Fruit fly (Drosophila melanogaster) whole organism, embryonic: ENCODE measurements around the gene CG32428.

Source experiments
- Atf6 ChIP-seq: fragments of 200-800 bp; sonication (Bioruptor generic); IDR thresholded peaks from 2 replicates; pipeline ENCODE4 v1.3.6; 2022; ENCODE audit warnings: missing biosample characterization, missing genetic modification characterization
- CG11456 ChIP-seq: fragments of 200-800 bp; sonication (Bioruptor generic); IDR thresholded peaks from 3 replicates; pipeline ENCODE4 v1.3.6; 2022; ENCODE audit warnings: missing biosample characterization, missing genetic modification characterization
- CG11723 ChIP-seq: fragments of 200-800 bp; sonication (Bioruptor generic); optimal IDR thresholded peaks from 2 replicates; lab custom pipeline; 2017; ENCODE audit warnings: missing biosample characterization, mild to moderate bottlenecking, missing genetic modification characterization
- CG1603 ChIP-seq: fragments of 200-800 bp; sonication (Bioruptor generic); optimal IDR thresholded peaks from 2 replicates; lab custom pipeline; 2019; ENCODE audit warnings: missing biosample characterization, mild to moderate bottlenecking, missing genetic modification characterization, moderate library complexity
- CG18262 ChIP-seq: fragments of 200-800 bp; optimal IDR thresholded peaks from 3 replicates; lab custom pipeline; 2019; ENCODE audit warnings: missing biosample characterization, mild to moderate bottlenecking, missing genetic modification characterization, moderate library complexity
- CG2712 ChIP-seq: fragments of 200-800 bp; optimal IDR thresholded peaks from 3 replicates; lab custom pipeline; 2019; ENCODE audit warnings: missing biosample characterization, mild to moderate bottlenecking, missing genetic modification characterization, moderate library complexity
- CG31365 ChIP-seq: fragments of 200-800 bp; sonication (Bioruptor generic); optimal IDR thresholded peaks from 2 replicates; lab custom pipeline; 2018; ENCODE audit warnings: missing biosample characterization, mild to moderate bottlenecking, missing genetic modification characterization
- CG3838 ChIP-seq: fragments of 200-800 bp; sonication (Bioruptor generic); optimal IDR thresholded peaks from 3 replicates; lab custom pipeline; 2016; ENCODE audit warnings: missing biosample characterization, missing genetic modification characterization
- CG4820 ChIP-seq: fragments of 200-800 bp; sonication (Bioruptor generic); optimal IDR thresholded peaks from 3 replicates; lab custom pipeline; 2016; ENCODE audit warnings: missing biosample characterization, missing genetic modification characterization
- CG8944 ChIP-seq: fragments of 200-800 bp; sonication (Bioruptor generic); optimal IDR thresholded peaks from 3 replicates; lab custom pipeline; 2016; ENCODE audit warnings: missing biosample characterization, missing genetic modification characterization
- CG9797 ChIP-seq: fragments of 200-800 bp; sonication (Bioruptor generic); optimal IDR thresholded peaks from 3 replicates; lab custom pipeline; 2018; ENCODE audit warnings: missing biosample characterization, mild to moderate bottlenecking, missing genetic modification characterization
- CG9932 ChIP-seq: fragments of 200-800 bp; sonication (Bioruptor generic); IDR thresholded peaks from 2 replicates; pipeline ENCODE4 v1.3.6; 2022; ENCODE audit warnings: missing biosample characterization, missing genetic modification characterization
- CTCF ChIP-seq: fragments of 200-800 bp; sonication (Bioruptor generic); optimal IDR thresholded peaks from 2 replicates; lab custom pipeline; 2017; ENCODE audit warnings: missing biosample characterization, mild to moderate bottlenecking, missing genetic modification characterization, moderate library complexity
- Dbx ChIP-seq: fragments of 200-800 bp; sonication (Bioruptor generic); IDR thresholded peaks from 3 replicates; pipeline ENCODE4 v1.3.6; 2022; ENCODE audit warnings: missing biosample characterization, missing genetic modification characterization
- Dek ChIP-seq: fragments of 200-800 bp; sonication (Bioruptor generic); optimal IDR thresholded peaks from 3 replicates; lab custom pipeline; 2019; ENCODE audit warnings: missing biosample characterization, mild to moderate bottlenecking, missing genetic modification characterization, moderate library complexity
- Dfd ChIP-seq, 2 experiments: fragments of >200 bp; optimal IDR thresholded peaks; 2 replicates each; lab custom pipeline; 2017; ENCODE audit warnings: missing biosample characterization in 2 of 2, missing genetic modification characterization in 2 of 2
- Doc2 ChIP-seq: fragments of 200-800 bp; sonication (Bioruptor generic); IDR thresholded peaks from 2 replicates; pipeline ENCODE4 v1.3.6; 2022; ENCODE audit warnings: missing biosample characterization, missing genetic modification characterization
- Elba2 ChIP-seq: fragments of 200-800 bp; sonication (Bioruptor generic); optimal IDR thresholded peaks from 3 replicates; lab custom pipeline; 2016; ENCODE audit warnings: missing biosample characterization, missing genetic modification characterization
- HLHmδ ChIP-seq: fragments of 200-800 bp; sonication (Bioruptor generic); optimal IDR thresholded peaks from 2 replicates; lab custom pipeline; 2018; ENCODE audit warnings: missing biosample characterization, mild to moderate bottlenecking, missing genetic modification characterization, moderate library complexity
- Hr51 ChIP-seq, 2 experiments: fragments of 200-800 bp; sonication (Bioruptor generic); optimal IDR thresholded peaks; 2 replicates in 1 of 2; 3 replicates in 1 of 2; lab custom pipeline; 2016 to 2018; ENCODE audit warnings: missing biosample characterization in 2 of 2, missing genetic modification characterization in 2 of 2, mild to moderate bottlenecking in 1 of 2, moderate library complexity in 1 of 2
- Lhr ChIP-seq: fragments of 200-800 bp; sonication (Bioruptor generic); optimal IDR thresholded peaks from 3 replicates; lab custom pipeline; 2017; ENCODE audit warnings: mild to moderate bottlenecking, missing biosample characterization, missing genetic modification reagents, missing genetic modification characterization
- MBD-R2 ChIP-seq: fragments of 200-800 bp; sonication (Bioruptor generic); IDR thresholded peaks from 2 replicates; pipeline ENCODE4 v1.3.6; 2022; ENCODE audit warnings: missing biosample characterization, missing genetic modification characterization
- Max ChIP-seq: fragments of 200-800 bp; sonication (Bioruptor generic); optimal IDR thresholded peaks from 2 replicates; lab custom pipeline; 2016; ENCODE audit warnings: missing biosample characterization, mild to moderate bottlenecking, missing genetic modification characterization
- Mes4 ChIP-seq: fragments of 200-800 bp; sonication (Bioruptor generic); optimal IDR thresholded peaks from 2 replicates; lab custom pipeline; 2016; ENCODE audit warnings: missing biosample characterization, missing genetic modification characterization
- Nf-YA ChIP-seq: fragments of 200-800 bp; sonication (Bioruptor generic); IDR thresholded peaks from 2 replicates; pipeline ENCODE4 v1.3.6; 2022; ENCODE audit warnings: missing biosample characterization, missing genetic modification characterization
- Nf-YC ChIP-seq: fragments of 200-800 bp; optimal IDR thresholded peaks from 3 replicates; lab custom pipeline; 2019; ENCODE audit warnings: missing biosample characterization, mild to moderate bottlenecking, missing genetic modification characterization, moderate library complexity
- Pdp1 ChIP-seq, 2 experiments: fragments of 200-800 bp; sonication (Bioruptor generic); optimal IDR thresholded peaks; 3 replicates each; lab custom pipeline; 2016; ENCODE audit warnings: missing biosample characterization in 2 of 2, missing genetic modification characterization in 2 of 2, mild to moderate bottlenecking in 1 of 2, moderate library complexity in 1 of 2
- Poxn ChIP-seq: fragments of 200-800 bp; sonication (Bioruptor generic); IDR thresholded peaks from 2 replicates; pipeline ENCODE4 v1.3.6; 2022; ENCODE audit warnings: missing biosample characterization, missing genetic modification characterization
- Ravus ChIP-seq: fragments of 200-800 bp; sonication (Bioruptor generic); IDR thresholded peaks from 2 replicates; pipeline ENCODE4 v1.3.6; 2022; ENCODE audit warnings: missing biosample characterization, missing genetic modification characterization
- Rfx ChIP-seq: fragments of 200-800 bp; sonication (Bioruptor generic); IDR thresholded peaks from 2 replicates; pipeline ENCODE4 v1.3.6; 2022; ENCODE audit warnings: missing biosample characterization, missing genetic modification characterization
- Ssrp ChIP-seq: fragments of 200-800 bp; sonication (Bioruptor generic); optimal IDR thresholded peaks from 2 replicates; lab custom pipeline; 2018; ENCODE audit warnings: missing biosample characterization, mild to moderate bottlenecking, missing genetic modification characterization, moderate library complexity
- amos ChIP-seq: fragments of 200-800 bp; sonication (Bioruptor generic); IDR thresholded peaks from 2 replicates; pipeline ENCODE4 v1.3.6; 2022; ENCODE audit warnings: missing biosample characterization, missing genetic modification characterization; ENCODE audit not compliant: partially characterized antibody
- bsh ChIP-seq, 2 experiments: fragments of 200-800 bp; sonication (Bioruptor generic); optimal IDR thresholded peaks; 2 replicates each; lab custom pipeline; 2017 to 2018; ENCODE audit warnings: mild to moderate bottlenecking in 2 of 2, missing biosample characterization in 2 of 2, missing genetic modification characterization in 2 of 2, moderate library complexity in 1 of 2
- btn ChIP-seq: fragments of 200-800 bp; sonication (Bioruptor generic); optimal IDR thresholded peaks from 2 replicates; lab custom pipeline; 2016; ENCODE audit warnings: missing biosample characterization, missing genetic modification characterization
- cg ChIP-seq: fragments of 200-800 bp; sonication (Bioruptor generic); optimal IDR thresholded peaks from 3 replicates; lab custom pipeline; 2019; ENCODE audit warnings: missing biosample characterization, mild to moderate bottlenecking, missing genetic modification characterization, moderate library complexity
- ci ChIP-seq: fragments of 200-800 bp; sonication (Bioruptor generic); IDR thresholded peaks from 3 replicates; pipeline ENCODE4 v1.3.6; 2022; ENCODE audit warnings: missing biosample characterization, missing genetic modification characterization
- dan ChIP-seq: fragments of 200-800 bp; sonication (Bioruptor generic); IDR thresholded peaks from 2 replicates; pipeline ENCODE4 v1.3.6; 2022; ENCODE audit warnings: missing biosample characterization, missing genetic modification characterization
- fd64A ChIP-seq: fragments of 200-800 bp; sonication (Bioruptor generic); optimal IDR thresholded peaks from 3 replicates; lab custom pipeline; 2018; ENCODE audit warnings: missing biosample characterization, mild to moderate bottlenecking, missing genetic modification characterization
- gfzf ChIP-seq: fragments of 200-800 bp; sonication (Bioruptor generic); optimal IDR thresholded peaks from 2 replicates; lab custom pipeline; 2016; ENCODE audit warnings: missing biosample characterization, mild to moderate bottlenecking, missing genetic modification characterization, moderate library complexity
- her ChIP-seq: fragments of 200-800 bp; sonication (Bioruptor generic); optimal IDR thresholded peaks from 2 replicates; lab custom pipeline; 2016; ENCODE audit warnings: missing biosample characterization, missing genetic modification characterization
- hth ChIP-seq: fragments of >200 bp; optimal IDR thresholded peaks from 2 replicates; lab custom pipeline; 2017; ENCODE audit warnings: inconsistent platforms
- inv ChIP-seq: fragments of 200-800 bp; sonication (Bioruptor generic); IDR thresholded peaks from 2 replicates; pipeline ENCODE4 v1.3.6; 2022; ENCODE audit warnings: missing biosample characterization, missing genetic modification characterization; ENCODE audit not compliant: partially characterized antibody
- nom ChIP-seq: fragments of 200-800 bp; sonication (Bioruptor generic); optimal IDR thresholded peaks from 2 replicates; lab custom pipeline; 2017; ENCODE audit warnings: missing biosample characterization, missing genetic modification characterization, mild to moderate bottlenecking, moderate library complexity, missing genetic modification reagents
- onecut ChIP-seq: fragments of 200-800 bp; sonication (Bioruptor generic); IDR thresholded peaks from 2 replicates; pipeline ENCODE4 v1.3.6; 2022; ENCODE audit warnings: missing biosample characterization, missing genetic modification characterization
- pum ChIP-seq: fragments of 200-800 bp; sonication (Bioruptor generic); optimal IDR thresholded peaks from 2 replicates; lab custom pipeline; 2016; ENCODE audit warnings: missing biosample characterization, missing genetic modification characterization
- row ChIP-seq: fragments of 200-800 bp; sonication (Bioruptor generic); IDR thresholded peaks from 3 replicates; pipeline ENCODE4 v1.3.6; 2022; ENCODE audit warnings: missing biosample characterization, missing genetic modification characterization
- sna ChIP-seq: fragments of 200-800 bp; sonication (Bioruptor generic); IDR thresholded peaks from 2 replicates; pipeline ENCODE4 v1.3.6; 2022; ENCODE audit warnings: missing biosample characterization, missing genetic modification characterization; ENCODE audit not compliant: partially characterized antibody
- tin ChIP-seq: fragments of 200-800 bp; sonication (Bioruptor generic); optimal IDR thresholded peaks from 3 replicates; lab custom pipeline; 2016; ENCODE audit warnings: missing biosample characterization, missing genetic modification characterization
- wor ChIP-seq: fragments of 200-800 bp; sonication (Bioruptor generic); IDR thresholded peaks from 2 replicates; pipeline ENCODE4 v1.3.6; 2022; ENCODE audit warnings: missing biosample characterization, missing genetic modification characterization

Gene CG32428

dm6 chr3L:20497124-20497996, 23.8 kb upstream of the CG32428 start, which contains the start of gene CG32425 (continued):
- no peak for TF ChIP-seq Ssrp
- no peak for TF ChIP-seq pum (GFP tag; lab: Kevin White, UChicago)
- TF ChIP-seq Rfx (GFP tag; lab: Robert Waterston, UW), result peak; percentile 36; the same call in 1 of the 2 replicates
- TF ChIP-seq CG1603 (tag; lab: Kevin White, UChicago), result peak; percentile 48
- TF ChIP-seq cg, result peak; percentile 74
- no peak for TF ChIP-seq Nf-YA
- TF ChIP-seq CG3838, result no peak
- TF ChIP-seq bsh (GFP tag; optimal IDR thresholded peaks at IDR 0.05; lab: Kevin White, UChicago), result no peak
- TF ChIP-seq onecut, result 0 out of 2 replicates have a peak, but pooled peaks have one; percentile 27
- TF ChIP-seq Dek, result peak; percentile 2
- peak; percentile 38; the same call in 1 of the 3 replicates for TF ChIP-seq Dbx (GFP tag; lab: Robert Waterston, UW)
- no peak for TF ChIP-seq Elba2 (GFP tag; lab: Kevin White, UChicago)
- TF ChIP-seq CG2712 (tag; lab: Kevin White, UChicago), result peak; percentile 23
- TF ChIP-seq amos (GFP tag; lab: Robert Waterston, UW), result no peak
- TF ChIP-seq CG9797 (GFP tag; lab: Kevin White, UChicago), result peak; percentile 35
- TF ChIP-seq Dfd (GFP tag; optimal IDR thresholded peaks at IDR 0.05; lab: Kevin White, UChicago), result no peak
- no peak for TF ChIP-seq Ravus (GFP tag; lab: Robert Waterston, UW)
- TF ChIP-seq dan (GFP tag; lab: Robert Waterston, UW), result no peak
- no peak for TF ChIP-seq CG31365 (tag; lab: Kevin White, UChicago)
- no peak for TF ChIP-seq CG8944
- no peak for TF ChIP-seq CG11723
- TF ChIP-seq ci (GFP tag; lab: Robert Waterston, UW), result no peak
- no peak for TF ChIP-seq HLHmδ (GFP tag; lab: Kevin White, UChicago)
- no peak for TF ChIP-seq Hr51 (GFP tag; optimal IDR thresholded peaks at IDR 0.05; lab: Kevin White, UChicago)
- no peak for TF ChIP-seq hth (lab: Kevin White, UChicago)
- no peak for TF ChIP-seq Mes4 (GFP tag; lab: Kevin White, UChicago)
- peak; percentile 7 for TF ChIP-seq nom (GFP tag; lab: Kevin White, UChicago)
- no peak for TF ChIP-seq btn (GFP tag; lab: Kevin White, UChicago)
- peak; percentile 63 for TF ChIP-seq Lhr (GFP tag; lab: Kevin White, UChicago)
- TF ChIP-seq MBD-R2 (GFP tag; lab: Robert Waterston, UW), result peak; percentile 62
- TF ChIP-seq Doc2 (GFP tag; lab: Robert Waterston, UW), result no peak
- no peak for TF ChIP-seq her (GFP tag; lab: Kevin White, UChicago)
- no peak for TF ChIP-seq Atf6 (GFP tag; lab: Robert Waterston, UW)
- TF ChIP-seq Nf-YC (tag; lab: Kevin White, UChicago), result peak; percentile 25
- TF ChIP-seq CTCF, result peak; percentile 42
- TF ChIP-seq Max, result no peak
- TF ChIP-seq CG18262 (tag; lab: Kevin White, UChicago), result peak; percentile 17
- TF ChIP-seq inv (GFP tag; lab: Robert Waterston, UW), result no peak
- TF ChIP-seq CG9932 (GFP tag; lab: Robert Waterston, UW), result peak; percentile 35; the same call in 1 of the 2 replicates
- TF ChIP-seq Poxn (GFP tag; lab: Robert Waterston, UW), result no peak
- TF ChIP-seq row, result peak; percentile 68
- no peak for TF ChIP-seq fd64A
- peak; percentile 47 for TF ChIP-seq gfzf
- no peak for TF ChIP-seq sna
- TF ChIP-seq Pdp1 (GFP tag; optimal IDR thresholded peaks at IDR 0.05; lab: Kevin White, UChicago), result peak in 1 of 2 experiments; percentile 80
- no peak for TF ChIP-seq wor
- TF ChIP-seq tin (GFP tag; lab: Kevin White, UChicago), result peak; percentile 5
- TF ChIP-seq CG4820 (GFP tag; lab: Kevin White, UChicago), result no peak
- TF ChIP-seq CG11456 (GFP tag; lab: Robert Waterston, UW), result no peak
- TF ChIP-seq, all 482 proteins: peak for 90
